Worm (Caenorhabditis elegans): ENCODE measurements around the gene frk-1.

DNA sequence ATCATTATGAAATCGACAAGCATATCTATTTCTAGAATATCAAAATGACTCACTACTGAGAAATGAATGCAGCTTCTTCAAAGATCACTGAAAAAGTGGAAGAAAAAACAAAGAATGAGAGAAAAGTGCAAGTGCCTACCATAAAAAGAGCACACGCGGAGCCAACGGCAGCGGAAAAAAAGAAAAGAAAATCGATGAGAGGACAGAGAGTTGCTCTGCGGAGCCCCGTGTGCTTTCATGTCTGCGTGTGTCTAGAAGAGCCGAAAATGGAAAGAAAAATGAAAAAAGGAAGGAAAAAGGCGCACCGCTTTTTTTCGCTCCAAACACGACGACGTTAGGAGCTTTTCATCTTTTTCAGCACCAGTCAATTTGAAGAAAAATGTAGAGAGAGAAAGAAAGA is 19.7 kb downstream of the frk-1 start, which contains the start of gene ipla-7:
- TF ChIP-seq him-1 (tag; optimal IDR thresholded peaks at IDR 0.05) (no peak), dao-5 (tag; optimal IDR thresholded peaks at IDR 0.05) (no peak), W03F9.2 (tag; optimal IDR thresholded peaks at IDR 0.05) (no peak)

All from whole organism, L4/young adult.